Fruit fly (Drosophila melanogaster) whole organism, prepupa: ENCODE data around the gene Usp16-45.

Experiments
- CG10669 ChIP-seq: fragments of 200-800 bp; sonication (Bioruptor generic); optimal IDR thresholded peaks from 3 replicates; lab custom pipeline; 2018; ENCODE audit warnings: missing biosample characterization, mild to moderate bottlenecking, missing genetic modification characterization, moderate library complexity
- CG11294 ChIP-seq: fragments of 200-800 bp; sonication (Bioruptor generic); IDR thresholded peaks from 2 replicates; pipeline ENCODE4 v1.3.6; 2022; ENCODE audit warnings: missing biosample characterization, missing genetic modification characterization
- CG11762 ChIP-seq: fragments of 200-800 bp; sonication (Bioruptor generic); optimal IDR thresholded peaks from 3 replicates; lab custom pipeline; 2016; ENCODE audit warnings: missing biosample characterization, missing genetic modification characterization; ENCODE audit not compliant: insufficient read depth
- CG11902 ChIP-seq: fragments of 200-800 bp; sonication (Bioruptor generic); optimal IDR thresholded peaks from 3 replicates; lab custom pipeline; 2016; ENCODE audit warnings: missing biosample characterization, missing genetic modification characterization
- CG15336 ChIP-seq: fragments of 200-800 bp; sonication (Bioruptor generic); IDR thresholded peaks from 2 replicates; pipeline ENCODE4 v1.3.6; 2022; ENCODE audit warnings: missing biosample characterization, missing genetic modification characterization
- CG1621 ChIP-seq: fragments of 200-800 bp; sonication (Bioruptor generic); optimal IDR thresholded peaks from 3 replicates; lab custom pipeline; 2018; ENCODE audit warnings: missing biosample characterization, mild to moderate bottlenecking, missing genetic modification characterization
- CG31627 ChIP-seq: fragments of 200-800 bp; sonication (Bioruptor generic); optimal IDR thresholded peaks from 3 replicates; lab custom pipeline; 2016; ENCODE audit warnings: missing biosample characterization, missing genetic modification characterization
- CG4318 ChIP-seq: fragments of 200-800 bp; sonication (Bioruptor generic); optimal IDR thresholded peaks from 3 replicates; lab custom pipeline; 2017; ENCODE audit warnings: missing biosample characterization, mild to moderate bottlenecking, missing genetic modification characterization
- CG6276 ChIP-seq: fragments of 200-800 bp; sonication (Bioruptor generic); optimal IDR thresholded peaks from 2 replicates; lab custom pipeline; 2017; ENCODE audit warnings: missing biosample characterization, mild to moderate bottlenecking, missing genetic modification characterization
- CG6792 ChIP-seq: fragments of 200-800 bp; sonication (Bioruptor generic); optimal IDR thresholded peaks from 3 replicates; lab custom pipeline; 2016; ENCODE audit warnings: missing biosample characterization, missing genetic modification characterization
- CG6808 ChIP-seq: fragments of 200-800 bp; sonication (Bioruptor generic); optimal IDR thresholded peaks from 3 replicates; lab custom pipeline; 2017; ENCODE audit warnings: missing biosample characterization, missing genetic modification characterization, mild to moderate bottlenecking, moderate library complexity, missing genetic modification reagents
- CG6854 ChIP-seq: fragments of 200-800 bp; sonication (Bioruptor generic); optimal IDR thresholded peaks from 2 replicates; lab custom pipeline; 2017; ENCODE audit warnings: missing biosample characterization, mild to moderate bottlenecking, missing genetic modification characterization
- CG7368 ChIP-seq: fragments of 200-800 bp; sonication (Bioruptor generic); optimal IDR thresholded peaks from 3 replicates; lab custom pipeline; 2016; ENCODE audit warnings: missing biosample characterization, missing genetic modification characterization
- CG8119 ChIP-seq: fragments of 200-800 bp; sonication (Bioruptor generic); IDR thresholded peaks from 3 replicates; pipeline ENCODE4 v1.3.6; 2022; ENCODE audit warnings: missing biosample characterization, missing genetic modification characterization
- CG8632 ChIP-seq: fragments of 200-800 bp; sonication (Bioruptor generic); optimal IDR thresholded peaks from 3 replicates; lab custom pipeline; 2016; ENCODE audit warnings: missing biosample characterization, missing genetic modification characterization
- CG9139 ChIP-seq: fragments of 200-800 bp; sonication (Bioruptor generic); optimal IDR thresholded peaks from 3 replicates; lab custom pipeline; 2017; ENCODE audit warnings: missing biosample characterization, mild to moderate bottlenecking, missing genetic modification characterization
- Eip78C ChIP-seq: fragments of 200-800 bp; sonication (Bioruptor generic); peaks from one replicate; lab custom pipeline; 2016; ENCODE audit warnings: missing biosample characterization, missing genetic modification characterization
- Ets21C ChIP-seq: fragments of 200-800 bp; sonication (Bioruptor generic); optimal IDR thresholded peaks from 3 replicates; lab custom pipeline; 2016; ENCODE audit warnings: missing biosample characterization, missing genetic modification characterization
- Gug ChIP-seq: fragments of 200-800 bp; sonication (Bioruptor generic); IDR thresholded peaks from 2 replicates; pipeline ENCODE4 v1.3.6; 2022; ENCODE audit warnings: missing biosample characterization, missing genetic modification characterization
- Hr4 ChIP-seq: fragments of 200-800 bp; sonication (Bioruptor generic); optimal IDR thresholded peaks from 3 replicates; lab custom pipeline; 2016; ENCODE audit warnings: missing biosample characterization, missing genetic modification characterization
- Lpt ChIP-seq: fragments of 200-800 bp; sonication (Bioruptor generic); optimal IDR thresholded peaks from 3 replicates; lab custom pipeline; 2016; ENCODE audit warnings: missing biosample characterization, missing genetic modification characterization
- OdsH ChIP-seq: fragments of 200-800 bp; sonication (Bioruptor generic); optimal IDR thresholded peaks from 3 replicates; lab custom pipeline; 2016; ENCODE audit warnings: missing biosample characterization, missing genetic modification characterization
- Smox ChIP-seq: fragments of 200-800 bp; sonication (Bioruptor generic); optimal IDR thresholded peaks from 3 replicates; lab custom pipeline; 2016; ENCODE audit warnings: missing biosample characterization, missing genetic modification characterization
- Sox14 ChIP-seq: fragments of 200-800 bp; sonication (Bioruptor generic); optimal IDR thresholded peaks from 3 replicates; lab custom pipeline; 2016; ENCODE audit warnings: missing biosample characterization, missing genetic modification characterization
- acj6 ChIP-seq: fragments of 200-800 bp; sonication (Bioruptor generic); optimal IDR thresholded peaks from 3 replicates; lab custom pipeline; 2016; ENCODE audit warnings: missing biosample characterization, missing genetic modification characterization
- dac ChIP-seq: fragments of 200-800 bp; sonication (Bioruptor generic); optimal IDR thresholded peaks from 2 replicates; lab custom pipeline; 2017; ENCODE audit warnings: missing biosample characterization, mild to moderate bottlenecking, missing genetic modification characterization
- esn ChIP-seq: fragments of 200-800 bp; sonication (Bioruptor generic); optimal IDR thresholded peaks from 2 replicates; lab custom pipeline; 2016; ENCODE audit warnings: missing biosample characterization, mild to moderate bottlenecking, missing genetic modification characterization, moderate library complexity
- fd59A ChIP-seq: fragments of 200-800 bp; sonication (Bioruptor generic); optimal IDR thresholded peaks from 2 replicates; lab custom pipeline; 2017; ENCODE audit warnings: missing biosample characterization, mild to moderate bottlenecking, missing genetic modification characterization, missing genetic modification reagents
- fd85E ChIP-seq: fragments of 200-800 bp; sonication (Bioruptor generic); optimal IDR thresholded peaks from 3 replicates; lab custom pipeline; 2016; ENCODE audit warnings: missing biosample characterization, missing genetic modification characterization
- fkh ChIP-seq: fragments of 200-800 bp; sonication (Bioruptor generic); optimal IDR thresholded peaks from 3 replicates; lab custom pipeline; 2017; ENCODE audit warnings: missing biosample characterization, mild to moderate bottlenecking, missing genetic modification characterization, moderate library complexity
- pdm3 ChIP-seq: fragments of 200-800 bp; sonication (Bioruptor generic); optimal IDR thresholded peaks from 3 replicates; lab custom pipeline; 2016; ENCODE audit warnings: missing biosample characterization, missing genetic modification characterization
- salr ChIP-seq, 2 experiments: fragments of 200-800 bp; sonication (Bioruptor generic); optimal IDR thresholded peaks; 3 replicates each; lab custom pipeline; 2016 to 2018; ENCODE audit warnings: missing biosample characterization in 2 of 2, missing genetic modification characterization in 2 of 2, mild to moderate bottlenecking in 1 of 2
- ss ChIP-seq, 2 experiments: fragments of 200-800 bp; sonication (Bioruptor generic); optimal IDR thresholded peaks; 2 replicates in 1 of 2; 3 replicates in 1 of 2; lab custom pipeline; 2017 to 2018; ENCODE audit warnings: mild to moderate bottlenecking in 2 of 2, missing biosample characterization in 2 of 2, missing genetic modification characterization in 2 of 2, moderate library complexity in 1 of 2

The Usp16-45 gene

DNA sequence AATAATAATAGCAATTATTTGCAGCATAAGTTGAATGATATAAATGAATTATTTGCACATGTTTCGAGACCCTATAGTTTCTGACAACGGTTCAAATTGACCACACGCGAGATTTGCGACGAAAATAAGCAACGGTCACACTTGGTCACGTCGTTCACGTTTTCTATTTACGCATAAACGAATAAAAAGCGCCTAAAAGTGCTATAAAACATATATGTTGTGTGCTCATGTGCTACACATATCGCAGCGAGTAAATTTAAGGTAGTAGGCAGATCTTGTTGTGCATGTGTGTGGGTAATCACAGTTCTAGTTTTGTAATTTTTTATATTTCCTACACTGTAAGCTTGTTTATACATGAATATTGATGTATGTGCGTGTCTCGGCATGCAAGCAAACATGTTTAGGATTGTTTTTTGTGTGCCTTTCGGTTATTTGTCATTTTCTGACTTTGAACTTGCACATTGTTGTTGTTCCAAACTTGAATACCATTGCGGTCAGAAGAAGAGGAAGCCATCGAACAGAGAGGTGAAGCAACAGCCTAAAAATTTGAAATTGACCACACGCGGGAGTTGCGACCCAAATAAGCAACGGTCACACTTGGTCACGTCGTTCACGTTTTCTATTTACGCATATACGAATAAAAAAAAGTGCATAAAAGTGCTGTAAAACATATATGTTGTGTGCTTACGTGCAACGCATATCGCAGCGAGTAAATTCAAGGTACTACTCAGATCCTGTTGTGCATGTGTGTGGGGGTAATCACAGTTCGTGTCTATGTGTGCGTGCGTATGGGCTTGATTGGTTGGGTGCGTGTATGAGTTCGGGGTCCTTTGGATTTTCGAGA, at the start of gene Usp16-45:
Gene Usp16-45, plus strand, starts transcription at position 127 of the 844 bp plus-strand sequence.
- TF ChIP-seq CG6808 (GFP tag; lab: Kevin White, UChicago) (peak; percentile 20), ss (GFP tag; optimal IDR thresholded peaks at IDR 0.05; lab: Kevin White, UChicago) (peak; percentile 4 to 20), Eip78C (GFP tag; lab: Kevin White, UChicago) (peak; percentile 19), CG1621 (tag; lab: Kevin White, UChicago) (no peak)

DNA sequence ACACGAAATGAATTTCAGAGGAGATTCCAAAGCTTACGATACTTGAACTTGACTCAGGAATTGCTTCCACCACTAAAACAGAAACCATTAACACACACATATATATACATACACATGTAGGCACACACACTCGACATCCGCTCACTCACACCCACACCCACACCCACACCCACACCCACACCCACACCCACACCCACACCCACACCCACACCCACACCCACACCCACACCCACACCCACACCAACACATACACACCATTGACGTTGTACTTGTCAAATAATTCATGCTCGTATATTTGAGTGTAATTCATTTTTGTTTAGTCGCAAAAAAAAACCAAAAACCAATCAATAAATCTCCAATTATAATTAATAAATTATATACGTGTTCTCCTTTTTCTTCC, 38.8 kb upstream of the Usp16-45 start:
- TF ChIP-seq CG6792 (no peak), pdm3 (GFP tag; lab: Kevin White, UChicago) (no peak), acj6 (GFP tag; lab: Kevin White, UChicago) (no peak), CG10669 (no peak), CG6854 (GFP tag; lab: Kevin White, UChicago) (no peak), CG31627 (GFP tag; lab: Kevin White, UChicago) (no peak), CG6276 (GFP tag; lab: Kevin White, UChicago) (no peak), CG11294 (GFP tag; lab: Robert Waterston, UW) (no peak), CG8119 (no peak), CG4318 (GFP tag; lab: Kevin White, UChicago) (no peak), dac (GFP tag; lab: Kevin White, UChicago) (no peak), CG6808 (GFP tag; lab: Kevin White, UChicago) (no peak), salr (GFP tag; optimal IDR thresholded peaks at IDR 0.05; lab: Kevin White, UChicago) (no peak), Ets21C (GFP tag; lab: Kevin White, UChicago) (no peak), CG15336 (GFP tag; lab: Robert Waterston, UW) (no peak), OdsH (GFP tag; lab: Kevin White, UChicago) (no peak), CG11902 (no peak)

DNA sequence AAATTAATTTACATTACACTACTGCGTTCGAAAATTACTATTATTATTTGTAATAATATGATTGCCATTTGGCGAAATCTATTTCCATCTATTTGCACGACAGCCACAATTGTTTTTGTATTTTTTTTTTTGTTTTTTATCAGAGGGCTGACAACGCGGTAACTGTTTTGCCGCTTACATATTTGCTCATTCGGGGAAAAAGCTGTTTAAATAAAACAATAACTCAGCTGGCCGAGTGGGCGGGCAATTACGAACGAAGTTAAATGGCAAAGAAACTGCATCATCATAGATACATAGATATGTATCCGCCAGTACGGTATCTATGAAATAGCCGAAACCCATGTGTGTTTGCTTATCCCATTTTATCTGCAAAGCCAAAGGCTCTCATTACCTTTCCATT, 12.5 kb upstream of the Usp16-45 start:
- no peak for TF ChIP-seq Smox (GFP tag; lab: Kevin White, UChicago)
- no peak for TF ChIP-seq CG1621 (tag; lab: Kevin White, UChicago)
- peak; percentile 65 for TF ChIP-seq fkh

DNA sequence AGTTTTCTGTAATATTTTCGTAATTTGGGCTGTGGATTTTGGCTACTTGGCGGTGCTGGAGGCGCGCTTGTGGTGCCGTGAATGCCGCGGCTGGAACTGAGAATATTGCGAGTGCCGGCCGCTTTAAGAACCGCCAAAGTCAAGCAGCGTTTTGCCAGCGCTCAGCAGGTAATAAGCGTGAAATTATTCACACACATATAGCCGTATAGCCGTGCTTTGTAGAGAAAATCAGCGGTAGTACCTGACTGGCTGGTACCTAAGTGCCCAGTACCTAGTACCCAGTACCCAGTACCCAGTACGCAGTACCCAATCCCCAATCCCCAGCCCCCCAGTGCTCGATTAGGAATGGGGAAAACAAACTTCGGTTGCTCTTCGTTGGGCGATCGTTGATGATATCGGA, 10.6 kb upstream of the Usp16-45 start, which contains the start of gene NAAT1:
Gene NAAT1, minus strand, starts transcription at position 101 of the 400 bp plus-strand sequence.
- TF ChIP-seq CG7368 (no peak), CG1621 (tag; lab: Kevin White, UChicago) (no peak), esn (GFP tag; lab: Kevin White, UChicago) (no peak), Eip78C (GFP tag; lab: Kevin White, UChicago) (no peak), CG9139 (GFP tag; lab: Kevin White, UChicago) (no peak), fd59A (no peak), Gug (no peak), Lpt (no peak), CG11294 (GFP tag; lab: Robert Waterston, UW) (no peak), acj6 (GFP tag; lab: Kevin White, UChicago) (no peak), CG11762 (GFP tag; lab: Kevin White, UChicago) (no peak), fd85E (GFP tag; lab: Kevin White, UChicago) (no peak), CG8632 (GFP tag; lab: Kevin White, UChicago) (no peak), Sox14 (GFP tag; lab: Kevin White, UChicago) (no peak), Hr4 (no peak)
